Worm (Caenorhabditis elegans): Measurements from ENCODE around the gene nep-1.

ce11 chrII:11620630-11621246 lies 36.2 kb downstream of the nep-1 start:
- no peak for TF ChIP-seq mab-5 (tag; optimal IDR thresholded peaks at IDR 0.05)
- TF ChIP-seq unc-62 (GFP tag; optimal IDR thresholded peaks at IDR 0.05) = no peak
- TF ChIP-seq pha-4 (tag; optimal IDR thresholded peaks at IDR 0.05) = no peak
- TF ChIP-seq nhr-12 (tag; optimal IDR thresholded peaks at IDR 0.05) = no peak
- TF ChIP-seq ham-2 (GFP tag; optimal IDR thresholded peaks at IDR 0.05) = no peak
- TF ChIP-seq zip-8 (tag; optimal IDR thresholded peaks at IDR 0.05) = no peak
- no peak for TF ChIP-seq M03D4.4 (tag; optimal IDR thresholded peaks at IDR 0.05)
- no peak for TF ChIP-seq mep-1 (tag; optimal IDR thresholded peaks at IDR 0.05)
- no peak for TF ChIP-seq elt-3 (tag; optimal IDR thresholded peaks at IDR 0.05)
- no peak for TF ChIP-seq nhr-237 (tag; optimal IDR thresholded peaks at IDR 0.05)
